Worm (Caenorhabditis elegans): ENCODE data around the gene T27A8.2.

Gene T27A8.2

DNA sequence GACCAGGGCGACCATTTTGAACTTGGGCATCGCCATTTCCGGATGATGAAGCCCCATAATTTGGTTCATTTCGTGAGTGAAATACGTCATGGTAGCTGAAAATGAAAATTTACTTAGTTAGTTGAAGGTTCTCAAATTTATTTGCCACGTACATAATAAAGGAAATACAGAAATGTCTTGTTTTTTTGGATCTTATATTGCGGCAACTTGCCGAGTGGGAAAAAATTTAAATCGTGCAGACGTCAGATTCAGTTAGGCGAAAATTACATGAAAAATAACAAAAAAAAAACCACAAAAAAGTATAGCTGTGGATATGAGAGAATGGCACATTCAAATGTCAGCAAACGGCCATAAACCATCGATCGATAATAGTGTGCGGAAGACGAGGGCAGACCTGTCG, at the start of gene T27A8.2:
Gene T27A8.2, minus strand, starts transcription at position 101 of the 400 bp plus-strand sequence.
- TF ChIP-seq F13C5.2 (tag; optimal IDR thresholded peaks at IDR 0.05): no peak
- no peak for TF ChIP-seq aly-1 (tag; optimal IDR thresholded peaks at IDR 0.05)
- TF ChIP-seq scrt-1 (GFP tag; IDR thresholded peaks at IDR 0.05): no peak
- TF ChIP-seq hmbx-1 (tag; optimal IDR thresholded peaks at IDR 0.05): no peak
- no peak for TF ChIP-seq ceh-13 (GFP tag; optimal IDR thresholded peaks at IDR 0.05)
- no peak for TF ChIP-seq tbx-11 (GFP tag; IDR thresholded peaks at IDR 0.05)
- TF ChIP-seq pes-1 (GFP tag; IDR thresholded peaks at IDR 0.05): no peak
- TF ChIP-seq hmg-4 (GFP tag; optimal IDR thresholded peaks at IDR 0.05): no peak
- no peak for TF ChIP-seq tra-4 (tag; optimal IDR thresholded peaks at IDR 0.05)
- TF ChIP-seq tbx-37 (GFP tag; conservative IDR thresholded peaks at IDR 0.05): no peak
- no peak for TF ChIP-seq hnd-1 (tag; optimal IDR thresholded peaks at IDR 0.05)
- no peak for TF ChIP-seq flt-1 (GFP tag; IDR thresholded peaks at IDR 0.05)
- TF ChIP-seq ceh-36 (tag; optimal IDR thresholded peaks at IDR 0.05): no peak
- no peak for TF ChIP-seq sea-1 (GFP tag; conservative IDR thresholded peaks at IDR 0.05)
- no peak for TF ChIP-seq B0310.2 (tag; optimal IDR thresholded peaks at IDR 0.05)
- TF ChIP-seq ama-1 (optimal IDR thresholded peaks at IDR 0.05): no peak
- no peak for TF ChIP-seq ets-7 (tag; optimal IDR thresholded peaks at IDR 0.05)

DNA sequence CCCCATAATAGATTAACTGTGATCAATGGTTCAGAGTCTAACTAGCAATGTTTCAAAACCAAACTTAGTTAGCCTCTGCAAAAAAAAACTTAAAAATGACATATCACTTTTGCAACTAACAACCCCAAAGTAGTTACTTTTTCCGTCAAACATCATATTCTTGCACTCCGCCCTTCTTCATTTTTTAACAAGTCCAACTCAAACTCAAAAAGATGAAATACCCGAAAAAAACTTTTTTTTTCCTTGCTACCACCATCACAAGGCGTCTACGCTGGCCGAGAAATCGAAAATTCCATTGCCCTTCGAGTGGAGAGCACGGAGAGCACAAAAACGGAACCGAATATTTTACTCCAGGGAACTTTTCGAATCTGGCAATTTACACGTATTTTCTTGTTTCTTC, 47.1 kb upstream of the T27A8.2 start:
- no peak for TF ChIP-seq hmbx-1 (tag; optimal IDR thresholded peaks at IDR 0.05)
- TF ChIP-seq pes-1 (GFP tag; IDR thresholded peaks at IDR 0.05): no peak
- no peak for TF ChIP-seq tra-4 (tag; optimal IDR thresholded peaks at IDR 0.05)
- no peak for TF ChIP-seq F13C5.2 (tag; optimal IDR thresholded peaks at IDR 0.05)
- no peak for TF ChIP-seq ama-1 (optimal IDR thresholded peaks at IDR 0.05)
- no peak for TF ChIP-seq aly-1 (tag; optimal IDR thresholded peaks at IDR 0.05)
- no peak for TF ChIP-seq sea-1 (GFP tag; conservative IDR thresholded peaks at IDR 0.05)
- TF ChIP-seq tbx-11 (GFP tag; IDR thresholded peaks at IDR 0.05): no peak
- TF ChIP-seq ceh-13 (GFP tag; optimal IDR thresholded peaks at IDR 0.05): no peak
- TF ChIP-seq ceh-36 (tag; optimal IDR thresholded peaks at IDR 0.05): no peak
- no peak for TF ChIP-seq tbx-37 (GFP tag; conservative IDR thresholded peaks at IDR 0.05)

DNA sequence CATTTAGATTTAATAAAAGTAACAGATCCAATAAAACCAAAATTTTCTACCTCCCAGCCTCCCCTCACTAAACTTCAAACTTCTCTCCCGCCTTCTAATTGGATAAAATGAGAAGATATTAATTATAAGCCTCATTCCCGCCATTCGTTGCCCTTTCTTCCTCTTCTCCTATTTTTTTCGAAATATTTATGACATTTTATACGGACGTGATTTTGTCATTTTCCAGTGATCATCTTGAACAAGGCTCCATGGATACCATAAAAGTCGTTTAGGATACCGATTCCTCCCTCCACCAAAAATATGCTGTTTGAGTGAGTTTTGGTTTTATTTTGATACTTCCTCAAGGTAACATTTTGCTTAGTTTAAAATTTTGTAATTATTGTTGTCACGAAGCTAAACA, 44.7 kb upstream of the T27A8.2 start, which contains the start of gene ZK1073.2:
Gene ZK1073.2, plus strand, starts transcription at position 301 of the 400 bp plus-strand sequence.
- no peak for TF ChIP-seq tbx-11 (GFP tag; IDR thresholded peaks at IDR 0.05)

DNA sequence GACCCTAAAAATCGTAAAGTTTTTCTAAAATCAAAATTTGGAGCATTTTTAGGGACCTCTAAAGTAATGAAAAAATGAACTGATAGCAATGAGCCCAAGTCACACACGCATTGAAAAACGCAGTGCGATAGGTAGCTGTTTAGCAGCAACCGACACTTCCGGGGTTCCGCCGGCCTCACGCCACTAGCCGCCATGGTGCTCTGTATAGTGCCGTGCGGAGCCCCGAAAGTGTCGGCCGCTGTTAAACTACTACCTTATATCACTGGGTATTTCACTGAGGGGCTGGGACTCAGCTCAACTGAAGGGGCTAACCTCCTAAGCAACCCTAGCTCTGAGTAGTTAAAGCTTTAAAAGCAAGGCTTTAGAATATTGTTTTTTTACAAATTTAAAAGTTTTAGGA, 40.5 kb upstream of the T27A8.2 start:
- TF ChIP-seq tbx-11 (GFP tag; IDR thresholded peaks at IDR 0.05): no peak
- TF ChIP-seq sea-1 (GFP tag; conservative IDR thresholded peaks at IDR 0.05): no peak
- no peak for TF ChIP-seq ceh-36 (tag; optimal IDR thresholded peaks at IDR 0.05)
- TF ChIP-seq hmbx-1 (tag; optimal IDR thresholded peaks at IDR 0.05): no peak

- TF ChIP-seq ceh-36 (tag; optimal IDR thresholded peaks at IDR 0.05) (no peak), tbx-37 (GFP tag; conservative IDR thresholded peaks at IDR 0.05) (no peak), flt-1 (GFP tag; IDR thresholded peaks at IDR 0.05) (no peak), tra-4 (tag; optimal IDR thresholded peaks at IDR 0.05) (no peak), sea-1 (GFP tag; conservative IDR thresholded peaks at IDR 0.05) (no peak), F13C5.2 (tag; optimal IDR thresholded peaks at IDR 0.05) (no peak), tbx-11 (GFP tag; IDR thresholded peaks at IDR 0.05) (no peak), ama-1 (optimal IDR thresholded peaks at IDR 0.05) (no peak), hmbx-1 (tag; optimal IDR thresholded peaks at IDR 0.05) (no peak), hmg-4 (GFP tag; optimal IDR thresholded peaks at IDR 0.05) (no peak), ets-7 (tag; optimal IDR thresholded peaks at IDR 0.05) (no peak), ceh-13 (GFP tag; optimal IDR thresholded peaks at IDR 0.05) (no peak), pes-1 (GFP tag; IDR thresholded peaks at IDR 0.05) (no peak), B0310.2 (tag; optimal IDR thresholded peaks at IDR 0.05) (no peak), scrt-1 (GFP tag; IDR thresholded peaks at IDR 0.05) (no peak), hnd-1 (tag; optimal IDR thresholded peaks at IDR 0.05) (no peak), aly-1 (tag; optimal IDR thresholded peaks at IDR 0.05) (no peak)
Measured at ce11 chrX:16098104-16098638, 39.4 kb upstream of the T27A8.2 start.

ce11 chrX:16094370-16094769, 35.6 kb upstream of the T27A8.2 start, which contains the start of gene C30F2.5:
C30F2.5 (plus strand) TSS chrX:16094670.
- TF ChIP-seq ceh-13 (GFP tag; optimal IDR thresholded peaks at IDR 0.05) (no peak), B0310.2 (tag; optimal IDR thresholded peaks at IDR 0.05) (no peak), ets-7 (tag; optimal IDR thresholded peaks at IDR 0.05) (no peak), aly-1 (tag; optimal IDR thresholded peaks at IDR 0.05) (no peak), sea-1 (GFP tag; conservative IDR thresholded peaks at IDR 0.05) (no peak), F13C5.2 (tag; optimal IDR thresholded peaks at IDR 0.05) (no peak), hmbx-1 (tag; optimal IDR thresholded peaks at IDR 0.05) (no peak), flt-1 (GFP tag; IDR thresholded peaks at IDR 0.05) (no peak), pes-1 (GFP tag; IDR thresholded peaks at IDR 0.05) (no peak), hmg-4 (GFP tag; optimal IDR thresholded peaks at IDR 0.05) (no peak), tra-4 (tag; optimal IDR thresholded peaks at IDR 0.05) (no peak), ceh-36 (tag; optimal IDR thresholded peaks at IDR 0.05) (no peak), hnd-1 (tag; optimal IDR thresholded peaks at IDR 0.05) (no peak), ama-1 (optimal IDR thresholded peaks at IDR 0.05) (no peak), scrt-1 (GFP tag; IDR thresholded peaks at IDR 0.05) (no peak), tbx-11 (GFP tag; IDR thresholded peaks at IDR 0.05) (no peak), tbx-37 (GFP tag; conservative IDR thresholded peaks at IDR 0.05) (no peak)

ce11 chrX:16091166-16091565, 32.4 kb upstream of the T27A8.2 start:
- TF ChIP-seq tbx-37 (GFP tag; conservative IDR thresholded peaks at IDR 0.05) (no peak), ceh-13 (GFP tag; optimal IDR thresholded peaks at IDR 0.05) (no peak), tra-4 (tag; optimal IDR thresholded peaks at IDR 0.05) (no peak), pes-1 (GFP tag; IDR thresholded peaks at IDR 0.05) (no peak)

DNA sequence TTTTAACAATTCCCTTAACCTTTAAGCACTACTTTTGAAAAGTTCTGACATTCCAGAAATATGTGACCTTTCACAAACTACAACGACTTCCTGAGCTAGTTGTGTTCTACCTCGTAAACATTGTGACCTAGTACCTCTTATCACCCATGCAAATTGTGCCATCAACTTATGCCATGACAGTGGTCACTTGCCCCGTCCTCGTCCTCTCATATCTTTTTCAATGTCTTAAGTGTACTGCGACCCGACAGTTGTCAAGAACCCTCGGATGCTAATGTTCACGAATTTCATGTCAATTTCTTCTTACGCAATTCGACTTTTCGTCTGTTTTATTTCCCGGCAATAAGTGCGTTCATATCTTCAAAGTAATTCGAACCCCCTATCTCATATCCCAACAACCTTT, 29.1 kb upstream of the T27A8.2 start:
- TF ChIP-seq sea-1 (GFP tag; conservative IDR thresholded peaks at IDR 0.05) (no peak), ama-1 (optimal IDR thresholded peaks at IDR 0.05) (no peak), ets-7 (tag; optimal IDR thresholded peaks at IDR 0.05) (no peak), flt-1 (GFP tag; IDR thresholded peaks at IDR 0.05) (no peak), scrt-1 (GFP tag; IDR thresholded peaks at IDR 0.05) (no peak), aly-1 (tag; optimal IDR thresholded peaks at IDR 0.05) (no peak), tbx-11 (GFP tag; IDR thresholded peaks at IDR 0.05) (no peak), hmbx-1 (tag; optimal IDR thresholded peaks at IDR 0.05) (no peak), pes-1 (GFP tag; IDR thresholded peaks at IDR 0.05) (no peak), F13C5.2 (tag; optimal IDR thresholded peaks at IDR 0.05) (no peak)
